Fruit fly (Drosophila melanogaster): ENCODE results near the gene Mettl14.

Mettl14 gene

dm6 chr2L:8307817-8308551 is at the start of gene Mettl14, which contains the start of gene Ostgamma (continued):
- TF ChIP-seq bsh (GFP tag; optimal IDR thresholded peaks at IDR 0.05) (no peak), dimm (GFP tag; IDR thresholded peaks at IDR 0.05) (no peak), her (GFP tag; optimal IDR thresholded peaks at IDR 0.05) (no peak), pan (optimal IDR thresholded peaks at IDR 0.05) (no peak), pan (GFP tag; optimal IDR thresholded peaks at IDR 0.05 in 1 of 2, IDR thresholded peaks at IDR 0.05 in 1 of 2) (no peak), lilli (GFP tag; optimal IDR thresholded peaks at IDR 0.05) (peak; percentile 38), crol (GFP tag; IDR thresholded peaks at IDR 0.05) (no peak), hbn (GFP tag; IDR thresholded peaks at IDR 0.05; ENCODE audit: partially characterized antibody) (peak; percentile 68), pnt (GFP tag; optimal IDR thresholded peaks at IDR 0.05) (no peak), CG6854 (GFP tag; optimal IDR thresholded peaks at IDR 0.05) (no peak), Asciz (GFP tag; optimal IDR thresholded peaks at IDR 0.05) (no peak), CG6791 (GFP tag; IDR thresholded peaks at IDR 0.05; ENCODE audit: partially characterized antibody) (no peak), dm (GFP tag; optimal IDR thresholded peaks at IDR 0.05) (peak; percentile 9), CG4360 (GFP tag; IDR thresholded peaks at IDR 0.05) (no peak), CG9609 (GFP tag; optimal IDR thresholded peaks at IDR 0.05) (no peak), CTCF (GFP tag; optimal IDR thresholded peaks at IDR 0.05) (no peak), chif (GFP tag; optimal IDR thresholded peaks at IDR 0.05) (no peak), Hey (tag; optimal IDR thresholded peaks at IDR 0.05) (no peak), gt (GFP tag; IDR thresholded peaks at IDR 0.05) (no peak), Hr39 (optimal IDR thresholded peaks at IDR 0.05) (no peak), CG14860 (GFP tag; IDR thresholded peaks at IDR 0.05; ENCODE audit: partially characterized antibody) (peak; percentile 66; the same call in 2 of the 3 replicates), maf-S (GFP tag; optimal IDR thresholded peaks at IDR 0.05) (no peak), zf30C (GFP tag; optimal IDR thresholded peaks at IDR 0.05) (no peak), H2.0 (GFP tag; IDR thresholded peaks at IDR 0.05) (no peak), Dek (tag; optimal IDR thresholded peaks at IDR 0.05) (no peak), CG7372 (GFP tag; IDR thresholded peaks at IDR 0.05) (no peak), BtbVII (GFP tag; optimal IDR thresholded peaks at IDR 0.05) (no peak), CG17612 (GFP tag; IDR thresholded peaks at IDR 0.05) (no peak), chm (GFP tag; IDR thresholded peaks at IDR 0.05) (no peak), Fer3 (tag; optimal IDR thresholded peaks at IDR 0.05) (no peak), Lpt (GFP tag; optimal IDR thresholded peaks at IDR 0.05) (no peak), Camta (GFP tag; optimal IDR thresholded peaks at IDR 0.05) (no peak), sug (tag; optimal IDR thresholded peaks at IDR 0.05) (peak; percentile 37), CG33213 (GFP tag; optimal IDR thresholded peaks at IDR 0.05) (no peak), ssp (GFP tag; IDR thresholded peaks at IDR 0.05) (no peak), Dll (GFP tag; IDR thresholded peaks at IDR 0.05; ENCODE audit: partially characterized antibody) (peak; percentile 94), zfh2 (GFP tag; optimal IDR thresholded peaks at IDR 0.05) (no peak), CG12391 (tag; optimal IDR thresholded peaks at IDR 0.05) (peak; percentile 57), HLHmδ (GFP tag; optimal IDR thresholded peaks at IDR 0.05) (no peak), HLH54F (GFP tag; optimal IDR thresholded peaks at IDR 0.05) (no peak), CG18599 (GFP tag; optimal IDR thresholded peaks at IDR 0.05) (no peak), ems (GFP tag; optimal IDR thresholded peaks at IDR 0.05) (no peak), CG10147 (GFP tag; optimal IDR thresholded peaks at IDR 0.05) (no peak), ewg (GFP tag; optimal IDR thresholded peaks at IDR 0.05) (peak; percentile 14), NC2α (GFP tag; optimal IDR thresholded peaks at IDR 0.05) (no peak), CG32767 (GFP tag; IDR thresholded peaks at IDR 0.05) (no peak), jumu (GFP tag; optimal IDR thresholded peaks at IDR 0.05) (no peak), Hr3 (GFP tag; optimal IDR thresholded peaks at IDR 0.05) (no peak), nau (GFP tag; optimal IDR thresholded peaks at IDR 0.05) (no peak), corto (GFP tag; optimal IDR thresholded peaks at IDR 0.05) (no peak), ab (GFP tag; optimal IDR thresholded peaks at IDR 0.05) (no peak), CG14710 (tag; optimal IDR thresholded peaks at IDR 0.05) (peak; percentile 70)
